Fruit fly (Drosophila melanogaster): Measurements from ENCODE around the gene CG3961.
A peak's percentile ranks its signal among the peaks of the same experiment; 100 is the strongest.

- TF ChIP-seq ovo (GFP tag; optimal IDR thresholded peaks at IDR 0.05), result no peak
- no peak for TF ChIP-seq pad (GFP tag; optimal IDR thresholded peaks at IDR 0.05)
- no peak for TF ChIP-seq CG14711 (tag; optimal IDR thresholded peaks at IDR 0.05)
- TF ChIP-seq Hr96 (GFP tag; optimal IDR thresholded peaks at IDR 0.05), result no peak
- TF ChIP-seq bab1 (GFP tag; optimal IDR thresholded peaks at IDR 0.05), result no peak
- TF ChIP-seq CG33017 (tag; optimal IDR thresholded peaks at IDR 0.05), result no peak
- TF ChIP-seq cnc (optimal IDR thresholded peaks at IDR 0.05), result no peak
- TF ChIP-seq CG7101 (tag; optimal IDR thresholded peaks at IDR 0.05), result no peak
- peak; percentile 52 for TF ChIP-seq kay (GFP tag; ENCODE audit: borderline replicate concordance)
- TF ChIP-seq cic (GFP tag; optimal IDR thresholded peaks at IDR 0.05), result no peak
- no peak for TF ChIP-seq Mnt (GFP tag; optimal IDR thresholded peaks at IDR 0.05)
- TF ChIP-seq tj (GFP tag; optimal IDR thresholded peaks at IDR 0.05), result no peak
- TF ChIP-seq Crg-1 (GFP tag; optimal IDR thresholded peaks at IDR 0.05), result no peak
These were observed 34.5 kb upstream of the CG3961 start, which contains the start of gene CG43049 for dm6 chr3L:18924790-18925189.

Data from whole organism, adult.